Worm (Caenorhabditis elegans) whole organism, young adult: ENCODE data around the gene nspc-18.

Experiments
- B0035.1 ChIP-seq: sonication (generic microtip); optimal IDR thresholded peaks from 2 replicates; lab custom pipeline; 2016; ENCODE audit warnings: missing genetic modification characterization, mild to moderate bottlenecking, missing compliant biosample characterization, missing genotype, missing genetic modification reagents
- B0336.3 ChIP-seq: fragments of 200-800 bp; sonication (Bioruptor generic); IDR thresholded peaks from 2 replicates; pipeline ENCODE4 v1.3.6; 2022; ENCODE audit warnings: missing genetic modification characterization, missing compliant biosample characterization
- D2030.7 ChIP-seq: fragments of 200-800 bp; sonication (Bioruptor generic); IDR thresholded peaks from 2 replicates; pipeline ENCODE4 v1.3.6; 2022; ENCODE audit warnings: missing genetic modification reagents, missing genetic modification characterization, missing compliant biosample characterization
- F22D6.2 ChIP-seq: sonication (generic microtip); optimal IDR thresholded peaks from 2 replicates; lab custom pipeline; 2016; ENCODE audit warnings: mild to moderate bottlenecking, missing genetic modification characterization, missing compliant biosample characterization
- F39B2.1 ChIP-seq: fragments of 200-800 bp; sonication (Bioruptor generic); IDR thresholded peaks from 2 replicates; pipeline ENCODE4 v1.3.6; 2022; ENCODE audit warnings: missing genetic modification reagents, missing genetic modification characterization, missing compliant biosample characterization
- F49E8.2 ChIP-seq: sonication (generic microtip); optimal IDR thresholded peaks from 3 replicates; lab custom pipeline; 2017; ENCODE audit warnings: missing genetic modification characterization, mild to moderate bottlenecking, missing compliant biosample characterization, antibody characterized with exemption, moderate library complexity; ENCODE audit not compliant: insufficient read depth
- F55B11.4 ChIP-seq: sonication (generic microtip); optimal IDR thresholded peaks from 2 replicates; lab custom pipeline; 2016; ENCODE audit warnings: missing compliant biosample characterization, missing genetic modification characterization, borderline replicate concordance; ENCODE audit not compliant: insufficient read depth
- F57C9.4 ChIP-seq: sonication (generic microtip); optimal IDR thresholded peaks from 2 replicates; lab custom pipeline; 2017; ENCODE audit warnings: mild to moderate bottlenecking, missing genetic modification characterization, missing compliant biosample characterization
- K11D2.4 ChIP-seq: fragments of 200-800 bp; sonication (Bioruptor generic); IDR thresholded peaks from 2 replicates; pipeline ENCODE4 v1.3.6; 2022; ENCODE audit warnings: missing genetic modification reagents, missing genetic modification characterization, missing compliant biosample characterization
- K12H6.12 ChIP-seq: fragments of 200-800 bp; sonication (Bioruptor generic); optimal IDR thresholded peaks from 2 replicates; lab custom pipeline; 2018; ENCODE audit warnings: mild to moderate bottlenecking, missing genetic modification characterization, missing compliant biosample characterization
- T26A5.8 ChIP-seq: sonication (generic microtip); optimal IDR thresholded peaks from 2 replicates; lab custom pipeline; 2016; ENCODE audit warnings: missing genetic modification characterization, missing compliant biosample characterization
- Y67H2A.10 ChIP-seq: fragments of 200-800 bp; sonication (Bioruptor generic); conservative IDR thresholded peaks from 2 replicates; pipeline ENCODE4 v1.3.6; 2022; ENCODE audit warnings: missing genetic modification reagents, missing genetic modification characterization, missing compliant biosample characterization
- Y95B8A.8 ChIP-seq: fragments of 200-800 bp; sonication (Bioruptor generic); IDR thresholded peaks from 2 replicates; pipeline ENCODE4 v1.3.6; 2022; ENCODE audit warnings: missing genetic modification reagents, missing genetic modification characterization, missing compliant biosample characterization
- ZK185.1 ChIP-seq: sonication (generic microtip); optimal IDR thresholded peaks from 2 replicates; lab custom pipeline; 2016; ENCODE audit warnings: mild to moderate bottlenecking, missing genetic modification characterization, missing compliant biosample characterization; ENCODE audit not compliant: poor library complexity, severe bottlenecking
- akir-1 ChIP-seq: fragments of 200-800 bp; sonication (Bioruptor generic); optimal IDR thresholded peaks from 2 replicates; lab custom pipeline; 2018; ENCODE audit warnings: mild to moderate bottlenecking, missing genetic modification characterization, moderate library complexity, missing compliant biosample characterization
- ama-1 ChIP-seq, 3 experiments: fragments of 150-350 bp in 1 of 3; sonication (generic microtip) in 2 of 3; optimal IDR thresholded peaks; 2 replicates each; lab custom pipeline; 2014 to 2018; ENCODE audit warnings: missing biosample characterization in 2 of 3, missing genetic modification characterization in 2 of 3, missing genetic modification reagents in 2 of 3
- atf-7 ChIP-seq: sonication (generic microtip); optimal IDR thresholded peaks from 2 replicates; lab custom pipeline; 2017; ENCODE audit warnings: mild to moderate bottlenecking, missing genetic modification characterization, missing compliant biosample characterization
- athp-1 ChIP-seq: sonication (generic microtip); optimal IDR thresholded peaks from 2 replicates; lab custom pipeline; 2017; ENCODE audit warnings: mild to moderate bottlenecking, missing genetic modification characterization, missing compliant biosample characterization
- bed-1 ChIP-seq: fragments of 200-800 bp; sonication (Bioruptor generic); IDR thresholded peaks from 2 replicates; pipeline ENCODE4 v1.3.6; 2022; ENCODE audit warnings: missing genetic modification reagents, missing genetic modification characterization, missing compliant biosample characterization
- cebp-1 ChIP-seq, 2 experiments: fragments of 200-800 bp in 1 of 2; sonication (Bioruptor generic) in 1 of 2; sonication (generic microtip) in 1 of 2; IDR thresholded peaks in 1 of 2; optimal IDR thresholded peaks in 1 of 2; 2 replicates each; pipeline versions ENCODE4 v1.3.6 to Lab custom; 2017 to 2022; ENCODE audit warnings: missing compliant biosample characterization in 2 of 2, missing genetic modification characterization in 2 of 2, mild to moderate bottlenecking in 1 of 2, missing genetic modification reagents in 1 of 2, moderate library complexity in 1 of 2
- ceh-100 ChIP-seq: fragments of 200-800 bp; sonication (Bioruptor generic); IDR thresholded peaks from 2 replicates; pipeline ENCODE4 v1.3.6; 2022; ENCODE audit warnings: missing genetic modification reagents, missing genetic modification characterization, missing compliant biosample characterization
- ceh-58 ChIP-seq: fragments of 200-800 bp; sonication (Bioruptor generic); IDR thresholded peaks from 2 replicates; pipeline ENCODE4 v1.3.6; 2022; ENCODE audit warnings: missing genetic modification characterization, missing compliant biosample characterization
- chd-7 ChIP-seq: sonication (generic microtip); optimal IDR thresholded peaks from 2 replicates; lab custom pipeline; 2016; ENCODE audit warnings: mild to moderate bottlenecking, missing genetic modification characterization, moderate library complexity, missing compliant biosample characterization
- dox-1 ChIP-seq: fragments of 200-800 bp; sonication (Bioruptor generic); IDR thresholded peaks from 2 replicates; pipeline ENCODE4 v1.3.6; 2022; ENCODE audit warnings: missing genetic modification reagents, missing genetic modification characterization, missing compliant biosample characterization
- dpl-1 ChIP-seq: fragments of 150-350 bp; optimal IDR thresholded peaks from 2 replicates; lab custom pipeline; 2014; ENCODE audit warnings: missing biosample characterization, missing genetic modification reagents, missing genetic modification characterization
- egrh-3 ChIP-seq: fragments of 200-800 bp; sonication (Bioruptor generic); IDR thresholded peaks from 2 replicates; pipeline ENCODE4 v1.3.6; 2022; ENCODE audit warnings: missing genetic modification reagents, missing genetic modification characterization, missing compliant biosample characterization
- him-1 ChIP-seq: sonication (generic microtip); optimal IDR thresholded peaks from 2 replicates; lab custom pipeline; 2016; ENCODE audit warnings: missing genotype, missing genetic modification reagents, missing genetic modification characterization, missing compliant biosample characterization
- hrde-1 ChIP-seq: sonication (generic microtip); optimal IDR thresholded peaks from 2 replicates; lab custom pipeline; 2016; ENCODE audit warnings: missing genetic modification characterization, mild to moderate bottlenecking, missing compliant biosample characterization, moderate library complexity, missing genotype, missing genetic modification reagents, borderline replicate concordance
- let-607 ChIP-seq, 2 experiments: fragments of 200-800 bp in 1 of 2; sonication (Bioruptor generic) in 1 of 2; sonication (generic microtip) in 1 of 2; optimal IDR thresholded peaks; 2 replicates each; lab custom pipeline; 2016 to 2018; ENCODE audit warnings: mild to moderate bottlenecking in 2 of 2, missing compliant biosample characterization in 2 of 2, missing genetic modification characterization in 2 of 2, moderate library complexity in 2 of 2, missing genotype in 1 of 2
- lin-35 ChIP-seq, 3 experiments: fragments of 150-350 bp in 2 of 3; sonication (generic microtip) in 1 of 3; optimal IDR thresholded peaks; 2 replicates each; lab custom pipeline; 2014 to 2018; ENCODE audit warnings: missing biosample characterization in 3 of 3, missing genetic modification characterization in 3 of 3, missing genetic modification reagents in 3 of 3
- lin-40 ChIP-seq: sonication (generic microtip); optimal IDR thresholded peaks from 2 replicates; lab custom pipeline; 2016; ENCODE audit warnings: missing genetic modification characterization, mild to moderate bottlenecking, missing compliant biosample characterization, missing genotype, missing genetic modification reagents
- lin-54 ChIP-seq: fragments of 200-800 bp; sonication (Bioruptor generic); optimal IDR thresholded peaks from 2 replicates; lab custom pipeline; 2018; ENCODE audit warnings: mild to moderate bottlenecking, missing genetic modification characterization, missing compliant biosample characterization
- lsl-1 ChIP-seq: fragments of 200-800 bp; sonication (Bioruptor generic); optimal IDR thresholded peaks from 2 replicates; lab custom pipeline; 2018; ENCODE audit warnings: mild to moderate bottlenecking, missing genetic modification characterization, moderate library complexity, missing compliant biosample characterization
- lsy-27 ChIP-seq: sonication (generic microtip); optimal IDR thresholded peaks from 2 replicates; lab custom pipeline; 2017; ENCODE audit warnings: missing genetic modification characterization, mild to moderate bottlenecking, missing compliant biosample characterization, antibody characterized with exemption, missing genotype, borderline replicate concordance; ENCODE audit not compliant: insufficient read depth
- mcd-1 ChIP-seq: fragments of 200-800 bp; sonication (Bioruptor generic); IDR thresholded peaks from 2 replicates; pipeline ENCODE4 v1.3.6; 2022; ENCODE audit warnings: missing genetic modification reagents, missing genetic modification characterization, missing compliant biosample characterization
- mxl-1 ChIP-seq: sonication (generic microtip); optimal IDR thresholded peaks from 2 replicates; lab custom pipeline; 2016; ENCODE audit warnings: missing genetic modification characterization, missing compliant biosample characterization
- nfyb-1 ChIP-seq: fragments of 200-800 bp; sonication (Bioruptor generic); IDR thresholded peaks from 2 replicates; pipeline ENCODE4 v1.3.6; 2022; ENCODE audit warnings: missing genetic modification reagents, missing genetic modification characterization, missing compliant biosample characterization
- nhr-80 ChIP-seq: sonication (generic microtip); optimal IDR thresholded peaks from 2 replicates; lab custom pipeline; 2016; ENCODE audit warnings: missing genetic modification characterization, missing compliant biosample characterization
- nhr-90 ChIP-seq: sonication (generic microtip); optimal IDR thresholded peaks from 2 replicates; lab custom pipeline; 2016; ENCODE audit warnings: missing genotype, mild to moderate bottlenecking, missing genetic modification characterization, missing compliant biosample characterization
- rpc-1 ChIP-seq, 2 experiments: fragments of 150-350 bp in 1 of 2; sonication (generic microtip) in 1 of 2; optimal IDR thresholded peaks; 2 replicates each; lab custom pipeline; 2014 to 2018; ENCODE audit warnings: missing biosample characterization in 1 of 2, missing genetic modification characterization in 1 of 2, missing genetic modification reagents in 1 of 2, missing genotype in 1 of 2
- tbx-9 ChIP-seq: sonication (generic microtip); optimal IDR thresholded peaks from 2 replicates; lab custom pipeline; 2016; ENCODE audit warnings: borderline replicate concordance, missing genetic modification characterization, inconsistent platforms, missing compliant biosample characterization
- unc-62 ChIP-seq: fragments of 150-350 bp; optimal IDR thresholded peaks from 2 replicates; lab custom pipeline; 2014; ENCODE audit warnings: missing biosample characterization, missing genetic modification reagents, missing genetic modification characterization
- xnd-1 ChIP-seq: sonication (generic microtip); optimal IDR thresholded peaks from 2 replicates; lab custom pipeline; 2016; ENCODE audit warnings: missing genotype, missing genetic modification reagents, missing genetic modification characterization, missing compliant biosample characterization
- ztf-18 ChIP-seq: sonication (generic microtip); optimal IDR thresholded peaks from 2 replicates; lab custom pipeline; 2016; ENCODE audit warnings: missing genotype, mild to moderate bottlenecking, missing genetic modification characterization, missing compliant biosample characterization
- ztf-22 ChIP-seq: fragments of 200-800 bp; sonication (Bioruptor generic); optimal IDR thresholded peaks from 2 replicates; lab custom pipeline; 2018; ENCODE audit warnings: mild to moderate bottlenecking, missing genetic modification characterization, moderate library complexity, missing compliant biosample characterization
- ztf-28 ChIP-seq: fragments of 200-800 bp; sonication (Bioruptor generic); IDR thresholded peaks from 2 replicates; pipeline ENCODE4 v1.3.6; 2022; ENCODE audit warnings: missing genetic modification reagents, missing genetic modification characterization, missing compliant biosample characterization

The nspc-18 gene

ce11 chrX:14500422-14501058 is 26.9 kb downstream of the nspc-18 start:
- TF ChIP-seq Y95B8A.8: no peak
- TF ChIP-seq nfyb-1: no peak
- no peak for TF ChIP-seq D2030.7
- TF ChIP-seq chd-7 (tag; lab: Kevin White, UChicago): peak; percentile 69
- peak; percentile 89 for TF ChIP-seq ztf-22
- no peak for TF ChIP-seq Y67H2A.10 (GFP tag; lab: Robert Waterston, UW)
- TF ChIP-seq nhr-90 (tag; lab: Kevin White, UChicago): peak; percentile 40
- no peak for TF ChIP-seq F57C9.4
- no peak for TF ChIP-seq lsy-27 (tag; lab: Kevin White, UChicago)
- no peak for TF ChIP-seq ceh-58 (GFP tag; lab: Robert Waterston, UW)
- no peak for TF ChIP-seq mxl-1 (tag; lab: Kevin White, UChicago)
- TF ChIP-seq ztf-18: no peak
- TF ChIP-seq egrh-3 (GFP tag; lab: Robert Waterston, UW): no peak
- TF ChIP-seq let-607 (tag; optimal IDR thresholded peaks at IDR 0.05; lab: Kevin White, UChicago): peak in 1 of 2 experiments; percentile 88
- TF ChIP-seq dox-1 (GFP tag; lab: Robert Waterston, UW): no peak
- TF ChIP-seq atf-7 (tag; lab: Kevin White, UChicago): peak; percentile 92
- TF ChIP-seq K11D2.4: no peak
- peak; percentile 69 for TF ChIP-seq lin-40
- no peak for TF ChIP-seq ceh-100 (GFP tag; lab: Robert Waterston, UW)
- no peak for TF ChIP-seq bed-1 (GFP tag; lab: Robert Waterston, UW)
- peak; percentile 24 for TF ChIP-seq F22D6.2 (tag; lab: Kevin White, UChicago)
- no peak for TF ChIP-seq F49E8.2 (tag; lab: Kevin White, UChicago)
- TF ChIP-seq ama-1 (optimal IDR thresholded peaks at IDR 0.05; lab: Kevin White, UChicago): no peak
- TF ChIP-seq ama-1 (GFP tag; optimal IDR thresholded peaks at IDR 0.05; lab: Kevin White, UChicago): no peak
- no peak for TF ChIP-seq hrde-1 (tag; lab: Kevin White, UChicago)
- TF ChIP-seq F39B2.1: no peak
- peak; percentile 51; the same call in 1 of the 2 replicates for TF ChIP-seq B0336.3 (GFP tag; lab: Robert Waterston, UW)
- no peak for TF ChIP-seq cebp-1 (GFP tag; IDR thresholded peaks at IDR 0.05; lab: Robert Waterston, UW)
- TF ChIP-seq cebp-1 (tag; optimal IDR thresholded peaks at IDR 0.05; lab: Kevin White, UChicago): peak; percentile 50
- no peak for TF ChIP-seq ZK185.1 (tag; lab: Kevin White, UChicago)
- no peak for TF ChIP-seq athp-1
- TF ChIP-seq rpc-1 (optimal IDR thresholded peaks at IDR 0.05; lab: Kevin White, UChicago): no peak
- TF ChIP-seq rpc-1 (tag; optimal IDR thresholded peaks at IDR 0.05; lab: Kevin White, UChicago): no peak
- no peak for TF ChIP-seq B0035.1 (tag; lab: Kevin White, UChicago)
- no peak for TF ChIP-seq tbx-9
- no peak for TF ChIP-seq ztf-28 (GFP tag; lab: Robert Waterston, UW)
- no peak for TF ChIP-seq mcd-1 (GFP tag; lab: Robert Waterston, UW)
- no peak for TF ChIP-seq lin-54 (GFP tag; lab: Kevin White, UChicago)
- TF ChIP-seq F55B11.4 (tag; lab: Kevin White, UChicago): no peak
- no peak for TF ChIP-seq K12H6.12 (tag; lab: Kevin White, UChicago)
- TF ChIP-seq him-1 (tag; lab: Kevin White, UChicago): no peak
- TF ChIP-seq lin-35 (GFP tag; optimal IDR thresholded peaks at IDR 0.05; lab: Kevin White, UChicago): no peak
- TF ChIP-seq nhr-80 (tag; lab: Kevin White, UChicago): peak; percentile 97
- TF ChIP-seq akir-1 (GFP tag; lab: Kevin White, UChicago): no peak
- no peak for TF ChIP-seq dpl-1 (GFP tag; lab: Kevin White, UChicago)
- TF ChIP-seq unc-62 (GFP tag; lab: Kevin White, UChicago): no peak
- no peak for TF ChIP-seq T26A5.8 (tag; lab: Kevin White, UChicago)
- TF ChIP-seq lsl-1: no peak
- TF ChIP-seq xnd-1 (tag; lab: Kevin White, UChicago): no peak
